Worm (Caenorhabditis elegans): ENCODE data around the gene hsp-12.3.
A peak's percentile ranks its signal among the peaks of the same experiment; 100 is the strongest.

The hsp-12.3 gene

DNA sequence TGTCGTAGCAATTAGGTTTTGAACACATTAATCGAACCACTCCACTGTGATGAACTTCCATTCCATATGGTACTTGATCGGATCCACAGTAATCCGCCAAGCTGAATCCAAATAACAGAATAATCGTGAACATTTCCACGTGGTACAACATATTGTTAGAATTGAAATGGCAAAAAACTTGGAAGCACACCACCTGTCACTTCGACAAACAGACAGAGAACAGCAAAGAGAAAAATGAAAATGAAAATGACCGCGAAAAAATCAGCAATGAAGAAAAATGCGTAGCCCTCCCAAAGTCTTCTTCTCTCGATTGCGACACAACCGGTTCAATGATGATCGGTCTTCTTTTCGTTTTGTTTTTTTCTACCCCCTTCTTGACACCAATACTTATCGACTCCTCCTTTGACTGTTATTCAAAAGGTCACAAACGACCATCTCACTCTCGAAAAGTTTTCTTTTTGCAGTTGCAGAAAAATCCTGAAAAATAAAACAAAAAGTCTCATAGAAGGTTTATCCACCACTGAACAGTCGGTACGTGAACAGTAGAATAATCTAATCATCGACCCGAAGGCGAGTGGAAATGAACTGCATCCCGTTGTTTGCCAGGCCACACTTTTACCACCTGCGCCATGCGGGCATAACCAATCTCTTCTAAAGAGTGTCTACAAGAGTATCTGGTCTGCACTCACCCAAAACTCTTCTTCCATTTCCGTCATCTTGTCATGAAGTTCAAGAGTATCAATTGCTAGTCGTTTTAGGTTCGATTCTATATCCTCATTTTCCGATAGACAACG lies 32.0 kb upstream of the hsp-12.3 start, which contains the start of gene wrt-3 (continued):
- peak; percentile 95 for TF ChIP-seq che-1 (tag; optimal IDR thresholded peaks at IDR 0.05)
- TF ChIP-seq eyg-1 (tag; optimal IDR thresholded peaks at IDR 0.05), result peak; percentile 86
- TF ChIP-seq dmd-4 (tag; optimal IDR thresholded peaks at IDR 0.05; ENCODE audit: borderline replicate concordance), result peak; percentile 90
- TF ChIP-seq hlh-30 (tag; optimal IDR thresholded peaks at IDR 0.05; ENCODE audit: insufficient read depth), result peak; percentile 14
- TF ChIP-seq pat-9 (tag; optimal IDR thresholded peaks at IDR 0.05), result peak; percentile 93
- TF ChIP-seq ttx-3 (tag; optimal IDR thresholded peaks at IDR 0.05), result peak; percentile 93
- peak; percentile 59 for TF ChIP-seq ets-4 (tag; optimal IDR thresholded peaks at IDR 0.05)
- peak; percentile 0 for TF ChIP-seq fkh-10 (GFP tag; optimal IDR thresholded peaks at IDR 0.05)
- peak; percentile 80 for TF ChIP-seq zip-5 (tag; optimal IDR thresholded peaks at IDR 0.05)
- TF ChIP-seq tbx-2 (tag; optimal IDR thresholded peaks at IDR 0.05), result peak; percentile 94
- TF ChIP-seq pros-1 (tag; optimal IDR thresholded peaks at IDR 0.05), result no peak
- TF ChIP-seq C08G9.2 (tag; optimal IDR thresholded peaks at IDR 0.05), result peak; percentile 87
- peak; percentile 57 for TF ChIP-seq tbx-7 (tag; optimal IDR thresholded peaks at IDR 0.05)
- peak; percentile 94 for TF ChIP-seq K02D7.2 (tag; optimal IDR thresholded peaks at IDR 0.05)
- no peak for TF ChIP-seq pha-4 (tag; optimal IDR thresholded peaks at IDR 0.05)
- TF ChIP-seq ceh-2 (tag; optimal IDR thresholded peaks at IDR 0.05), result peak; percentile 89
- TF ChIP-seq fax-1 (tag; optimal IDR thresholded peaks at IDR 0.05), result peak; percentile 97
- TF ChIP-seq hlh-13 (GFP tag; optimal IDR thresholded peaks at IDR 0.05), result peak; percentile 91
- TF ChIP-seq pax-1 (tag; optimal IDR thresholded peaks at IDR 0.05), result no peak
- TF ChIP-seq pag-3 (tag; optimal IDR thresholded peaks at IDR 0.05; ENCODE audit: borderline replicate concordance), result peak; percentile 53
- TF ChIP-seq lim-6 (tag; optimal IDR thresholded peaks at IDR 0.05), result peak; percentile 83
- peak; percentile 80 for TF ChIP-seq elt-4 (tag; optimal IDR thresholded peaks at IDR 0.05)
- peak; percentile 84 for TF ChIP-seq hlh-15 (tag; optimal IDR thresholded peaks at IDR 0.05)
- TF ChIP-seq fkh-6 (tag; optimal IDR thresholded peaks at IDR 0.05), result peak; percentile 94
- TF ChIP-seq unc-86 (tag; optimal IDR thresholded peaks at IDR 0.05), result peak; percentile 92
- peak; percentile 90 for TF ChIP-seq ceh-45 (GFP tag; IDR thresholded peaks at IDR 0.05)
- peak; percentile 95 for TF ChIP-seq syd-9 (tag; optimal IDR thresholded peaks at IDR 0.05)
- peak; percentile 87 for TF ChIP-seq sdc-2 (tag; optimal IDR thresholded peaks at IDR 0.05)
- TF ChIP-seq ceh-34 (tag; optimal IDR thresholded peaks at IDR 0.05), result peak; percentile 93
- TF ChIP-seq sox-4 (tag; optimal IDR thresholded peaks at IDR 0.05), result peak; percentile 94
- peak; percentile 82 for TF ChIP-seq ceh-18 (tag; optimal IDR thresholded peaks at IDR 0.05)
- peak; percentile 94 for TF ChIP-seq ztf-16 (tag; optimal IDR thresholded peaks at IDR 0.05)
- peak; percentile 97 for TF ChIP-seq hlh-6 (tag; optimal IDR thresholded peaks at IDR 0.05)
- peak; percentile 92 for TF ChIP-seq ahr-1 (tag; optimal IDR thresholded peaks at IDR 0.05)
- peak; percentile 94 for TF ChIP-seq ref-2 (tag; optimal IDR thresholded peaks at IDR 0.05)
- TF ChIP-seq ceh-9 (tag; optimal IDR thresholded peaks at IDR 0.05), result peak; percentile 74
- TF ChIP-seq ama-1 (optimal IDR thresholded peaks at IDR 0.05), result no peak
- TF ChIP-seq lin-11 (tag; optimal IDR thresholded peaks at IDR 0.05), result peak; percentile 93
- peak; percentile 73 for TF ChIP-seq dve-1 (tag; optimal IDR thresholded peaks at IDR 0.05)
- TF ChIP-seq odd-2 (tag; optimal IDR thresholded peaks at IDR 0.05), result peak; percentile 68
- TF ChIP-seq gmeb-2 (tag; optimal IDR thresholded peaks at IDR 0.05), result peak; percentile 93
- TF ChIP-seq nhr-11 (tag; optimal IDR thresholded peaks at IDR 0.05), result no peak
- peak; percentile 71 for TF ChIP-seq ceh-31 (tag; optimal IDR thresholded peaks at IDR 0.05)
- peak; percentile 94 for TF ChIP-seq Y22D7AL.16 (tag; optimal IDR thresholded peaks at IDR 0.05)
- peak; percentile 77 for TF ChIP-seq K09A11.1 (tag; optimal IDR thresholded peaks at IDR 0.05; ENCODE audit: insufficient read depth)
- peak; percentile 93 for TF ChIP-seq C38D4.7 (GFP tag; optimal IDR thresholded peaks at IDR 0.05)
- TF ChIP-seq unc-42 (tag; optimal IDR thresholded peaks at IDR 0.05), result peak; percentile 43
- TF ChIP-seq pqm-1 (tag; optimal IDR thresholded peaks at IDR 0.05), result no peak
- peak; percentile 92 for TF ChIP-seq sox-2 (GFP tag; IDR thresholded peaks at IDR 0.05)
